Fruit fly (Drosophila melanogaster): ENCODE results near the gene Surf6.

DNA sequence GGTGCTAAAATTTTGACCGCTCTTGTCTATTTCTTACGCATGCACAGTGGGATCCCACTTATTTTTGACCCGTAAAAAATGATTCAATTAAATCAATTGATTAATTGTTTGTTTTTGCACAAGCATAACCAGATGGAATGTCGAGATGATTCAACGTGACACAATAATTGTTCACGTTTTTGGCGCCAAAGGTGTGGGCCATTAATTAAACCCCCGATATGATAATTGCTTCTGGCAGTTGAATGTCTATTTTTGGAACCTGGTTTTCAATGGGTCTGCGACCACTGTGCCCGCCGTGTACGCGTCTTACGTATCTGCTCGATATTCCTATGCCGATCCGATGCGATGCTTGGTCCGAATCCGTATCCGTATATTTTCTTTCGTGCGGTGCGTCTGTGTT lies 12.6 kb downstream of the Surf6 start:
- TF ChIP-seq Dfd (GFP tag; optimal IDR thresholded peaks at IDR 0.05): no peak
- TF ChIP-seq psq (GFP tag; optimal IDR thresholded peaks at IDR 0.05): no peak
- no peak for TF ChIP-seq pan (optimal IDR thresholded peaks at IDR 0.05)
- TF ChIP-seq h (GFP tag; optimal IDR thresholded peaks at IDR 0.05): peak; percentile 18
- no peak for TF ChIP-seq HLH106 (tag; optimal IDR thresholded peaks at IDR 0.05)
- no peak for TF ChIP-seq br (GFP tag; optimal IDR thresholded peaks at IDR 0.05)
- TF ChIP-seq ey (GFP tag; optimal IDR thresholded peaks at IDR 0.05): no peak
- TF ChIP-seq Jra (GFP tag; optimal IDR thresholded peaks at IDR 0.05): no peak
- no peak for TF ChIP-seq OdsH (GFP tag; optimal IDR thresholded peaks at IDR 0.05)
- no peak for TF ChIP-seq usp (GFP tag; optimal IDR thresholded peaks at IDR 0.05)
- TF ChIP-seq lola (GFP tag; optimal IDR thresholded peaks at IDR 0.05): no peak
- TF ChIP-seq Dif (GFP tag; optimal IDR thresholded peaks at IDR 0.05; ENCODE audit: partially characterized antibody): no peak

All from whole organism, wandering third instar larva.